Fruit fly (Drosophila melanogaster) whole organism, prepupa: Measurements from ENCODE around the gene CG10877.

Source experiments
- Blimp-1 ChIP-seq: fragments of 200-800 bp; sonication (Bioruptor generic); optimal IDR thresholded peaks from 3 replicates; lab custom pipeline; 2017; ENCODE audit warnings: missing biosample characterization, missing genetic modification characterization, mild to moderate bottlenecking, moderate library complexity, missing genetic modification reagents
- CG10669 ChIP-seq: fragments of 200-800 bp; sonication (Bioruptor generic); optimal IDR thresholded peaks from 3 replicates; lab custom pipeline; 2018; ENCODE audit warnings: missing biosample characterization, mild to moderate bottlenecking, missing genetic modification characterization, moderate library complexity
- CG11294 ChIP-seq: fragments of 200-800 bp; sonication (Bioruptor generic); IDR thresholded peaks from 2 replicates; pipeline ENCODE4 v1.3.6; 2022; ENCODE audit warnings: missing biosample characterization, missing genetic modification characterization
- CG11762 ChIP-seq: fragments of 200-800 bp; sonication (Bioruptor generic); optimal IDR thresholded peaks from 3 replicates; lab custom pipeline; 2016; ENCODE audit warnings: missing biosample characterization, missing genetic modification characterization; ENCODE audit not compliant: insufficient read depth
- CG11902 ChIP-seq: fragments of 200-800 bp; sonication (Bioruptor generic); optimal IDR thresholded peaks from 3 replicates; lab custom pipeline; 2016; ENCODE audit warnings: missing biosample characterization, missing genetic modification characterization
- CG1621 ChIP-seq: fragments of 200-800 bp; sonication (Bioruptor generic); optimal IDR thresholded peaks from 3 replicates; lab custom pipeline; 2018; ENCODE audit warnings: missing biosample characterization, mild to moderate bottlenecking, missing genetic modification characterization
- CG16779 ChIP-seq: fragments of 200-800 bp; sonication (Bioruptor generic); optimal IDR thresholded peaks from 3 replicates; lab custom pipeline; 2017; ENCODE audit warnings: missing biosample characterization, mild to moderate bottlenecking, missing genetic modification characterization
- CG3032 ChIP-seq: fragments of 200-800 bp; optimal IDR thresholded peaks from 2 replicates; lab custom pipeline; 2019; ENCODE audit warnings: missing biosample characterization, mild to moderate bottlenecking, missing genetic modification characterization, moderate library complexity
- CG31627 ChIP-seq: fragments of 200-800 bp; sonication (Bioruptor generic); optimal IDR thresholded peaks from 3 replicates; lab custom pipeline; 2016; ENCODE audit warnings: missing biosample characterization, missing genetic modification characterization
- CG32006 ChIP-seq: fragments of 200-800 bp; sonication (Bioruptor generic); optimal IDR thresholded peaks from 3 replicates; lab custom pipeline; 2017; ENCODE audit warnings: missing biosample characterization, mild to moderate bottlenecking, missing genetic modification characterization
- CG3919 ChIP-seq: fragments of 200-800 bp; sonication (Bioruptor generic); optimal IDR thresholded peaks from 3 replicates; lab custom pipeline; 2016; ENCODE audit warnings: missing biosample characterization, missing genetic modification characterization
- CG4318 ChIP-seq: fragments of 200-800 bp; sonication (Bioruptor generic); optimal IDR thresholded peaks from 3 replicates; lab custom pipeline; 2017; ENCODE audit warnings: missing biosample characterization, mild to moderate bottlenecking, missing genetic modification characterization
- CG6163 ChIP-seq: fragments of 200-800 bp; sonication (Bioruptor generic); IDR thresholded peaks from 3 replicates; pipeline ENCODE4 v1.3.6; 2022; ENCODE audit warnings: missing biosample characterization, missing genetic modification characterization
- CG6276 ChIP-seq: fragments of 200-800 bp; sonication (Bioruptor generic); optimal IDR thresholded peaks from 2 replicates; lab custom pipeline; 2017; ENCODE audit warnings: missing biosample characterization, mild to moderate bottlenecking, missing genetic modification characterization
- CG6792 ChIP-seq: fragments of 200-800 bp; sonication (Bioruptor generic); optimal IDR thresholded peaks from 3 replicates; lab custom pipeline; 2016; ENCODE audit warnings: missing biosample characterization, missing genetic modification characterization
- CG6808 ChIP-seq: fragments of 200-800 bp; sonication (Bioruptor generic); optimal IDR thresholded peaks from 3 replicates; lab custom pipeline; 2017; ENCODE audit warnings: missing biosample characterization, missing genetic modification characterization, mild to moderate bottlenecking, moderate library complexity, missing genetic modification reagents
- CG6854 ChIP-seq: fragments of 200-800 bp; sonication (Bioruptor generic); optimal IDR thresholded peaks from 2 replicates; lab custom pipeline; 2017; ENCODE audit warnings: missing biosample characterization, mild to moderate bottlenecking, missing genetic modification characterization
- CG7368 ChIP-seq: fragments of 200-800 bp; sonication (Bioruptor generic); optimal IDR thresholded peaks from 3 replicates; lab custom pipeline; 2016; ENCODE audit warnings: missing biosample characterization, missing genetic modification characterization
- CG8119 ChIP-seq: fragments of 200-800 bp; sonication (Bioruptor generic); IDR thresholded peaks from 3 replicates; pipeline ENCODE4 v1.3.6; 2022; ENCODE audit warnings: missing biosample characterization, missing genetic modification characterization
- CG8319 ChIP-seq: fragments of 200-800 bp; sonication (Bioruptor generic); optimal IDR thresholded peaks from 3 replicates; lab custom pipeline; 2016; ENCODE audit warnings: missing biosample characterization, missing genetic modification characterization
- CG8632 ChIP-seq: fragments of 200-800 bp; sonication (Bioruptor generic); optimal IDR thresholded peaks from 3 replicates; lab custom pipeline; 2016; ENCODE audit warnings: missing biosample characterization, missing genetic modification characterization
- Eip75B ChIP-seq: fragments of 200-800 bp; sonication (Bioruptor generic); optimal IDR thresholded peaks from 3 replicates; lab custom pipeline; 2016; ENCODE audit warnings: missing biosample characterization, missing genetic modification characterization
- Eip78C ChIP-seq: fragments of 200-800 bp; sonication (Bioruptor generic); peaks from one replicate; lab custom pipeline; 2016; ENCODE audit warnings: missing biosample characterization, missing genetic modification characterization
- Eip93F ChIP-seq: fragments of 200-800 bp; sonication (Bioruptor generic); optimal IDR thresholded peaks from 2 replicates; lab custom pipeline; 2016; ENCODE audit warnings: missing biosample characterization, mild to moderate bottlenecking, missing genetic modification characterization
- Ets21C ChIP-seq: fragments of 200-800 bp; sonication (Bioruptor generic); optimal IDR thresholded peaks from 3 replicates; lab custom pipeline; 2016; ENCODE audit warnings: missing biosample characterization, missing genetic modification characterization
- Ets96B ChIP-seq: fragments of 200-800 bp; optimal IDR thresholded peaks from 2 replicates; lab custom pipeline; 2019; ENCODE audit warnings: missing biosample characterization, mild to moderate bottlenecking, missing genetic modification characterization, moderate library complexity
- Gug ChIP-seq: fragments of 200-800 bp; sonication (Bioruptor generic); IDR thresholded peaks from 2 replicates; pipeline ENCODE4 v1.3.6; 2022; ENCODE audit warnings: missing biosample characterization, missing genetic modification characterization
- Hr38 ChIP-seq: sonication (Bioruptor generic); optimal IDR thresholded peaks from 2 replicates; lab custom pipeline; 2016; ENCODE audit warnings: missing biosample characterization, missing genetic modification characterization
- Hr4 ChIP-seq: fragments of 200-800 bp; sonication (Bioruptor generic); optimal IDR thresholded peaks from 3 replicates; lab custom pipeline; 2016; ENCODE audit warnings: missing biosample characterization, missing genetic modification characterization
- Met ChIP-seq: fragments of 200-800 bp; sonication (Bioruptor generic); optimal IDR thresholded peaks from 3 replicates; lab custom pipeline; 2016; ENCODE audit warnings: missing biosample characterization, missing genetic modification characterization
- OdsH ChIP-seq: fragments of 200-800 bp; sonication (Bioruptor generic); optimal IDR thresholded peaks from 3 replicates; lab custom pipeline; 2016; ENCODE audit warnings: missing biosample characterization, missing genetic modification characterization
- Smox ChIP-seq: fragments of 200-800 bp; sonication (Bioruptor generic); optimal IDR thresholded peaks from 3 replicates; lab custom pipeline; 2016; ENCODE audit warnings: missing biosample characterization, missing genetic modification characterization
- Sox14 ChIP-seq: fragments of 200-800 bp; sonication (Bioruptor generic); optimal IDR thresholded peaks from 3 replicates; lab custom pipeline; 2016; ENCODE audit warnings: missing biosample characterization, missing genetic modification characterization
- Sox15 ChIP-seq: fragments of 200-800 bp; sonication (Bioruptor generic); optimal IDR thresholded peaks from 3 replicates; lab custom pipeline; 2016; ENCODE audit warnings: missing biosample characterization, missing genetic modification characterization
- achi ChIP-seq: fragments of 200-800 bp; sonication (Bioruptor generic); optimal IDR thresholded peaks from 3 replicates; lab custom pipeline; 2016; ENCODE audit warnings: missing biosample characterization, missing genetic modification characterization
- acj6 ChIP-seq: fragments of 200-800 bp; sonication (Bioruptor generic); optimal IDR thresholded peaks from 3 replicates; lab custom pipeline; 2016; ENCODE audit warnings: missing biosample characterization, missing genetic modification characterization
- cyc ChIP-seq: fragments of 200-800 bp; sonication (Bioruptor generic); optimal IDR thresholded peaks from 3 replicates; lab custom pipeline; 2016; ENCODE audit warnings: missing biosample characterization, missing genetic modification characterization
- dac ChIP-seq: fragments of 200-800 bp; sonication (Bioruptor generic); optimal IDR thresholded peaks from 2 replicates; lab custom pipeline; 2017; ENCODE audit warnings: missing biosample characterization, mild to moderate bottlenecking, missing genetic modification characterization
- dsx ChIP-seq: fragments of 200-800 bp; optimal IDR thresholded peaks from 3 replicates; lab custom pipeline; 2019; ENCODE audit warnings: missing biosample characterization, mild to moderate bottlenecking, missing genetic modification characterization, moderate library complexity; ENCODE audit not compliant: poor library complexity, severe bottlenecking
- eg ChIP-seq: fragments of 200-800 bp; sonication (Bioruptor generic); IDR thresholded peaks from 3 replicates; pipeline ENCODE4 v1.3.6; 2022; ENCODE audit warnings: missing biosample characterization, missing genetic modification characterization
- esn ChIP-seq: fragments of 200-800 bp; sonication (Bioruptor generic); optimal IDR thresholded peaks from 2 replicates; lab custom pipeline; 2016; ENCODE audit warnings: missing biosample characterization, mild to moderate bottlenecking, missing genetic modification characterization, moderate library complexity
- fd59A ChIP-seq: fragments of 200-800 bp; sonication (Bioruptor generic); optimal IDR thresholded peaks from 2 replicates; lab custom pipeline; 2017; ENCODE audit warnings: missing biosample characterization, mild to moderate bottlenecking, missing genetic modification characterization, missing genetic modification reagents
- fkh ChIP-seq: fragments of 200-800 bp; sonication (Bioruptor generic); optimal IDR thresholded peaks from 3 replicates; lab custom pipeline; 2017; ENCODE audit warnings: missing biosample characterization, mild to moderate bottlenecking, missing genetic modification characterization, moderate library complexity
- net ChIP-seq: fragments of 200-800 bp; sonication (Bioruptor generic); optimal IDR thresholded peaks from 3 replicates; lab custom pipeline; 2016; ENCODE audit warnings: missing biosample characterization, missing genetic modification characterization
- pdm3 ChIP-seq: fragments of 200-800 bp; sonication (Bioruptor generic); optimal IDR thresholded peaks from 3 replicates; lab custom pipeline; 2016; ENCODE audit warnings: missing biosample characterization, missing genetic modification characterization
- salr ChIP-seq, 2 experiments: fragments of 200-800 bp; sonication (Bioruptor generic); optimal IDR thresholded peaks; 3 replicates each; lab custom pipeline; 2016 to 2018; ENCODE audit warnings: missing biosample characterization in 2 of 2, missing genetic modification characterization in 2 of 2, mild to moderate bottlenecking in 1 of 2
- ss ChIP-seq, 2 experiments: fragments of 200-800 bp; sonication (Bioruptor generic); optimal IDR thresholded peaks; 2 replicates in 1 of 2; 3 replicates in 1 of 2; lab custom pipeline; 2017 to 2018; ENCODE audit warnings: mild to moderate bottlenecking in 2 of 2, missing biosample characterization in 2 of 2, missing genetic modification characterization in 2 of 2, moderate library complexity in 1 of 2
- svp ChIP-seq: fragments of 200-800 bp; sonication (Bioruptor generic); peaks from one replicate; lab custom pipeline; 2016; ENCODE audit warnings: missing biosample characterization, missing genetic modification characterization
- topi ChIP-seq: fragments of 200-800 bp; sonication (Bioruptor generic); optimal IDR thresholded peaks from 3 replicates; lab custom pipeline; 2016; ENCODE audit warnings: missing biosample characterization, missing genetic modification characterization
- vri ChIP-seq: fragments of 200-800 bp; sonication (Bioruptor generic); optimal IDR thresholded peaks from 3 replicates; lab custom pipeline; 2016; ENCODE audit warnings: missing biosample characterization, mild to moderate bottlenecking, missing genetic modification characterization

Gene CG10877

DNA sequence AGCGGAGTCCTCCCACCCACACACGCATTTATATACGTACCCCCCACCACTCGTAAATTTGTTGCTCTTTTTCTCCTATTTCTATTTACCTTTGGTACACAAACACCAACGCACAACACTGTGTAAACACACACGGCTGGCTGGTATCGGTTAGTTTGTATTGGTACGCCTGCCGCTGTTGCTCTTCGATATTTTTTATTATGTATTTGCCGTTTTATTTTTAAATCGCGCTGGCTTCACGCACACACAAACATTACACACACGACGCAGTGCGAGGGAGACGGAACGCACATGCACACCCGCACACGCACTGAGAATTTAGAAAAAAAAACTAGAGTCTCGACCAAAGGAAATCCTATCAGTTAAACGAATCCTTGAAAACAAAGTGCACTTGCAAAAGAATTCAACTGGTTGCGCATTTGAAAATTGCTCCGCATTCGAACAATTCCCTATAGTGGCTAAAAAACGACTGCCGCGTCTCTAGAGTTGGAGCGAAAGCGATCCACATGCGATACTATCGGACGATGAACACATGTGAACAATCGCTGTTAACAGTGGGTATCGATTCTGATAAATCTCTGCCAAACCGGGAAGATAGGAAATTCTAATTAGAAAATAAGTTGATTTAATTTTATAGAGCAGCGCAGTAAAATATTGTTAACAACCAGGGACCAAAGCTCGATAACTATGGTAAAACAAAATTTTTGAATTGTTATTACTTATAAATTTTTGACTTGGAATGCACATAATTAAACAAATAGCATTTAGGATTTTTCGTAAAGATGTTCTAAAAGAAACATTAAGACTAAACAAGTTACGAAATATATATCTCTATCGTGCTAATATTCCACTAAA, 13.0 kb downstream of the CG10877 start:
- TF ChIP-seq esn (GFP tag; lab: Kevin White, UChicago) (peak; percentile 35), Ets96B (tag; lab: Kevin White, UChicago) (peak; percentile 28), Sox14 (peak; percentile 16), CG6854 (GFP tag; lab: Kevin White, UChicago) (peak; percentile 38), CG10669 (GFP tag; lab: Kevin White, UChicago) (no peak), fd59A (GFP tag; lab: Kevin White, UChicago) (no peak), Smox (GFP tag; lab: Kevin White, UChicago) (no peak), CG7368 (GFP tag; lab: Kevin White, UChicago) (peak; percentile 21), Eip75B (GFP tag; lab: Kevin White, UChicago) (no peak), CG8632 (no peak), Eip78C (GFP tag; lab: Kevin White, UChicago) (peak; percentile 78), CG32006 (no peak), CG6163 (GFP tag; lab: Robert Waterston, UW) (peak; percentile 45; the same call in 2 of the 3 replicates), vri (GFP tag; lab: Kevin White, UChicago) (peak; percentile 79), CG11902 (GFP tag; lab: Kevin White, UChicago) (no peak), salr (GFP tag; optimal IDR thresholded peaks at IDR 0.05; lab: Kevin White, UChicago) (no peak), CG3032 (no peak), ss (GFP tag; optimal IDR thresholded peaks at IDR 0.05; lab: Kevin White, UChicago) (peak; percentile 38 to 64), CG16779 (peak; percentile 62), OdsH (GFP tag; lab: Kevin White, UChicago) (peak; percentile 10), Blimp-1 (GFP tag; lab: Kevin White, UChicago) (no peak), net (GFP tag; lab: Kevin White, UChicago) (peak; percentile 43), CG3919 (GFP tag; lab: Kevin White, UChicago) (peak; percentile 13), CG6808 (GFP tag; lab: Kevin White, UChicago) (peak; percentile 43), cyc (GFP tag; lab: Kevin White, UChicago) (no peak), pdm3 (GFP tag; lab: Kevin White, UChicago) (no peak), CG6792 (GFP tag; lab: Kevin White, UChicago) (no peak), CG11294 (GFP tag; lab: Robert Waterston, UW) (no peak; the same call in 1 of the 2 replicates), acj6 (no peak), fkh (GFP tag; lab: Kevin White, UChicago) (peak; percentile 99), CG31627 (GFP tag; lab: Kevin White, UChicago) (no peak), CG6276 (GFP tag; lab: Kevin White, UChicago) (peak; percentile 59), svp (peak; percentile 73), CG1621 (tag; lab: Kevin White, UChicago) (no peak), dsx (peak; percentile 51), CG4318 (GFP tag; lab: Kevin White, UChicago) (no peak), Sox15 (GFP tag; lab: Kevin White, UChicago) (no peak), Hr38 (GFP tag; lab: Kevin White, UChicago) (no peak), dac (no peak), CG8319 (GFP tag; lab: Kevin White, UChicago) (no peak), Hr4 (GFP tag; lab: Kevin White, UChicago) (no peak), Ets21C (GFP tag; lab: Kevin White, UChicago) (no peak), achi (GFP tag; lab: Kevin White, UChicago) (peak; percentile 16), CG11762 (peak; percentile 24), Eip93F (GFP tag; lab: Kevin White, UChicago) (no peak), Met (peak; percentile 6), CG8119 (GFP tag; lab: Robert Waterston, UW) (peak; percentile 51; the same call in 2 of the 3 replicates), Gug (no peak), eg (peak; percentile 68), topi (peak; percentile 39)
